Worm (Caenorhabditis elegans): ENCODE measurements around the gene tost-1.
A peak's percentile ranks its signal among the peaks of the same experiment; 100 is the strongest.

Gene tost-1

DNA sequence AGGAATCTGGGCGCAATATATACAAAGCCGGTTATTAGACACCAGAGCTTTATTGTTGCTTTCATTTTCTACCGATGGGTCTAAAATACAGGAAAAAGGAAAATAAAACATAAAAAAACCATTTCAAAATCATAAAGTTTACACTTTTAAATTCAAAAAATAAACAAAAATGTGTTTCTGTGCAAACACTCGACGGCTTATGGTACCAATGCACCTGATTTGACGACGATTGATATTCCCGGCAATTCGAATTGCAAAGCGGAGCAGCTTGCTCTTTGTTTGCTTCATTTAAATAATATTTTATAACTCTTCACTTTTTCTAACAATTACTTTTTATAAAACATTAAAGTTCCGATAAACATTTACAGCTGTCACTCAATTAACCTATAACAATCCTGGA lies 28.0 kb downstream of the tost-1 start, which contains the start of gene F26A1.1:
F26A1.1 (plus strand) TSS at position 369 of the 400 bp plus-strand sequence.
- TF ChIP-seq unc-55 (GFP tag; optimal IDR thresholded peaks at IDR 0.05) (peak; percentile 54), lin-13 (GFP tag; optimal IDR thresholded peaks at IDR 0.05) (no peak), gmeb-1 (tag; optimal IDR thresholded peaks at IDR 0.05) (peak; percentile 6), nhr-129 (tag; optimal IDR thresholded peaks at IDR 0.05) (peak; percentile 8), lsy-2 (tag; optimal IDR thresholded peaks at IDR 0.05) (peak in 1 of 2 experiments; percentile 38), mab-5 (tag; optimal IDR thresholded peaks at IDR 0.05) (no peak), crh-2 (tag; optimal IDR thresholded peaks at IDR 0.05) (peak; percentile 5)

- TF ChIP-seq lin-11 (tag; optimal IDR thresholded peaks at IDR 0.05), result no peak
- TF ChIP-seq zag-1 (tag; optimal IDR thresholded peaks at IDR 0.05), result no peak
- no peak for TF ChIP-seq Y55F3AM.14 (GFP tag; optimal IDR thresholded peaks at IDR 0.05)
- no peak for TF ChIP-seq nhr-11 (tag; optimal IDR thresholded peaks at IDR 0.05)
- TF ChIP-seq ama-1 (optimal IDR thresholded peaks at IDR 0.05), result no peak
- no peak for TF ChIP-seq unc-39 (tag; optimal IDR thresholded peaks at IDR 0.05)
- no peak for TF ChIP-seq nhr-6 (tag; optimal IDR thresholded peaks at IDR 0.05)
- no peak for TF ChIP-seq nhr-23 (tag; optimal IDR thresholded peaks at IDR 0.05)
- TF ChIP-seq nhr-10 (tag; optimal IDR thresholded peaks at IDR 0.05), result no peak
- TF ChIP-seq gmeb-1 (tag; optimal IDR thresholded peaks at IDR 0.05), result no peak
- no peak for TF ChIP-seq egl-27 (tag; optimal IDR thresholded peaks at IDR 0.05)
- no peak for TF ChIP-seq ceh-16 (tag; optimal IDR thresholded peaks at IDR 0.05)
- no peak for TF ChIP-seq crh-2 (tag; optimal IDR thresholded peaks at IDR 0.05)
- no peak for TF ChIP-seq elt-1 (tag; optimal IDR thresholded peaks at IDR 0.05)
Measured at ce11 chrIII:4849739-4850138, 28.4 kb downstream of the tost-1 start, which contains the start of gene nonu-1. Gene nonu-1 (minus strand): TSS chrIII:4849907.

DNA sequence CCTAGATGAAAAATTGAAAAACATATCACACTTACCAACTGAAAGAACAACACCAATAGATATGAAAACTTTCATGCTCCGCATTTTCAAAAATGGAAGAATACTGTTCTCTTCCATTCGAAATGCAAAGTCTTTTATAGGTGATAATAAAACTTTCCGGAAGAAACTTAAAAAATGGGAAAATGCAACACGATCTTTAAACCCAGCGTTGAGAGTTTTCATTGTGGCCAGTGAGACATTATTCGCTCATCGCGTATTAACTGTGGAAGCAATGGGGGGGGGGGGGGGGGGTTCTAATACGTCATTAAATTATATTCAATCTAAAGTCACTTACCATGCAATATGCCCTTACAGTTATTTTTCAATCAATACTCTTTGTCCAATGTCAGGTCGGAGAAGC lies 33.8 kb downstream of the tost-1 start, which contains the start of the genes clec-157 and fkh-5:
clec-157 (minus strand) TSS at position 101 of the 400 bp plus-strand sequence.
fkh-5 (plus strand) TSS at position 336 of the 400 bp plus-strand sequence.
- TF ChIP-seq Y55F3AM.14 (GFP tag; optimal IDR thresholded peaks at IDR 0.05) (no peak), nhr-21 (tag; optimal IDR thresholded peaks at IDR 0.05) (no peak), mbf-1 (tag; optimal IDR thresholded peaks at IDR 0.05) (no peak), alr-1 (tag; optimal IDR thresholded peaks at IDR 0.05) (no peak), ZK546.5 (tag; optimal IDR thresholded peaks at IDR 0.05) (no peak), sma-3 (GFP tag; optimal IDR thresholded peaks at IDR 0.05) (no peak), nhr-25 (tag; optimal IDR thresholded peaks at IDR 0.05) (no peak)

DNA sequence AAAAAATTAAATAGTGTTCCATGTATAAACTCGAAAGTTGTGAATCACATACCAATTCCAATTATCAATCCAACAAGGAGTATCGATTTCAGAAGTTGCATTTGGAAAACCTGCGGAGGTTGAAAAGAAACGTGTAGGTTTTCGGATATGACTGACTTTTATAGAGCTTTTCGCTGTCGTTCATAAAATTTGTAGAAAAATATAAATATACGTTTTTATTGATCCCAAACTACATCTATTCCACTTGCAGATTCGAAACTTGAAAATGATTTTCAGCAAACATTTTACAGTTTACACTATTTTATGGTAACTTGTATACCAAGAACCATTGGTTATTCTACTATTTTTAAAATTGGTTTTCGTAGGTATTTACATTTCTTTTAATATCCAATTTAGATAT lies 35.9 kb downstream of the tost-1 start, which contains the start of gene clec-156:
clec-156 (minus strand) TSS at position 101 of the 400 bp plus-strand sequence.
- TF ChIP-seq skn-1 (tag; optimal IDR thresholded peaks at IDR 0.05) (no peak), nhr-11 (tag; optimal IDR thresholded peaks at IDR 0.05) (no peak), R02D3.7 (tag; optimal IDR thresholded peaks at IDR 0.05) (no peak), unc-55 (GFP tag; optimal IDR thresholded peaks at IDR 0.05) (no peak), ama-1 (optimal IDR thresholded peaks at IDR 0.05) (no peak), ztf-1 (GFP tag; conservative IDR thresholded peaks at IDR 0.05) (no peak), peb-1 (tag; optimal IDR thresholded peaks at IDR 0.05) (no peak), nhr-12 (tag; optimal IDR thresholded peaks at IDR 0.05) (no peak), egl-27 (tag; optimal IDR thresholded peaks at IDR 0.05) (no peak)

- TF ChIP-seq aly-2 (tag; optimal IDR thresholded peaks at IDR 0.05), result no peak
- no peak for TF ChIP-seq nhr-21 (tag; optimal IDR thresholded peaks at IDR 0.05)
- no peak for TF ChIP-seq nhr-237 (tag; optimal IDR thresholded peaks at IDR 0.05)
- TF ChIP-seq elt-1 (tag; optimal IDR thresholded peaks at IDR 0.05), result no peak
- no peak for TF ChIP-seq ztf-4 (tag; optimal IDR thresholded peaks at IDR 0.05)
- TF ChIP-seq lin-39 (tag; optimal IDR thresholded peaks at IDR 0.05), result no peak
- no peak for TF ChIP-seq blmp-1 (tag; optimal IDR thresholded peaks at IDR 0.05; ENCODE audit: insufficient read depth)
- no peak for TF ChIP-seq ztf-1 (GFP tag; conservative IDR thresholded peaks at IDR 0.05)
- no peak for TF ChIP-seq skn-1 (tag; optimal IDR thresholded peaks at IDR 0.05)
- TF ChIP-seq ZK546.5 (tag; optimal IDR thresholded peaks at IDR 0.05), result no peak
- TF ChIP-seq mbf-1 (tag; optimal IDR thresholded peaks at IDR 0.05), result no peak
- TF ChIP-seq egl-27 (tag; optimal IDR thresholded peaks at IDR 0.05), result no peak
- TF ChIP-seq ceh-16 (tag; optimal IDR thresholded peaks at IDR 0.05), result no peak
- TF ChIP-seq nhr-10 (tag; optimal IDR thresholded peaks at IDR 0.05), result no peak
- TF ChIP-seq nhr-23 (tag; optimal IDR thresholded peaks at IDR 0.05), result no peak
- TF ChIP-seq alr-1 (tag; optimal IDR thresholded peaks at IDR 0.05), result no peak
Measured at ce11 chrIII:4837429-4837828, 40.7 kb downstream of the tost-1 start, which contains the start of the genes acbp-7 and F26A1.19. Gene acbp-7 (plus strand): TSS chrIII:4837729. Gene F26A1.19 (plus strand): TSS chrIII:4837731.

Measured in whole organism, L2 larva.